Fruit fly (Drosophila melanogaster): ENCODE results near the gene DIP-beta.
A peak's percentile ranks its signal among the peaks of the same experiment; 100 is the strongest.

Gene DIP-beta

dm6 chrX:21388734-21389133 lies 68.8 kb downstream of the DIP-beta start, which contains the start of gene mst (continued):
- TF ChIP-seq Atf-2 (GFP tag; optimal IDR thresholded peaks at IDR 0.05) (no peak), CG12744 (GFP tag; optimal IDR thresholded peaks at IDR 0.05) (no peak), CG8765 (GFP tag; IDR thresholded peaks at IDR 0.05) (no peak), CG7556 (GFP tag; optimal IDR thresholded peaks at IDR 0.05) (no peak), CG17361 (GFP tag; IDR thresholded peaks at IDR 0.05) (no peak), CG13624 (GFP tag; optimal IDR thresholded peaks at IDR 0.05) (peak; percentile 76), crol (GFP tag; IDR thresholded peaks at IDR 0.05) (no peak), CG18619 (GFP tag; optimal IDR thresholded peaks at IDR 0.05) (no peak), CG6813 (GFP tag; optimal IDR thresholded peaks at IDR 0.05) (no peak), fd96Cb (tag; optimal IDR thresholded peaks at IDR 0.05) (no peak), lov (optimal IDR thresholded peaks at IDR 0.05) (no peak), lov (GFP tag; IDR thresholded peaks at IDR 0.05) (no peak), CrebB (tag; optimal IDR thresholded peaks at IDR 0.05) (no peak), Doc3 (GFP tag; IDR thresholded peaks at IDR 0.05; ENCODE audit: partially characterized antibody) (peak; percentile 58; the same call in 1 of the 3 replicates), CG16779 (GFP tag; IDR thresholded peaks at IDR 0.05) (no peak), otp (GFP tag; IDR thresholded peaks at IDR 0.05) (no peak), Opbp (GFP tag; IDR thresholded peaks at IDR 0.05; ENCODE audit: partially characterized antibody) (peak; percentile 59; the same call in 2 of the 3 replicates), slbo (GFP tag; IDR thresholded peaks at IDR 0.05) (no peak), CG15479 (GFP tag; optimal IDR thresholded peaks at IDR 0.05) (no peak), dan (GFP tag; IDR thresholded peaks at IDR 0.05) (no peak), CG16813 (GFP tag; IDR thresholded peaks at IDR 0.05; ENCODE audit: partially characterized antibody) (peak; percentile 62), Dek (tag; optimal IDR thresholded peaks at IDR 0.05) (no peak), vfl (GFP tag; optimal IDR thresholded peaks at IDR 0.05) (no peak), Dfd (GFP tag; optimal IDR thresholded peaks at IDR 0.05) (no peak), gcm2 (GFP tag; optimal IDR thresholded peaks at IDR 0.05) (no peak), p53 (GFP tag; optimal IDR thresholded peaks at IDR 0.05) (no peak), dmrt99B (tag; optimal IDR thresholded peaks at IDR 0.05) (no peak), tgo (GFP tag; IDR thresholded peaks at IDR 0.05) (no peak), zen (tag; optimal IDR thresholded peaks at IDR 0.05) (no peak), inv (GFP tag; IDR thresholded peaks at IDR 0.05; ENCODE audit: partially characterized antibody) (peak; percentile 38), Hey (tag; optimal IDR thresholded peaks at IDR 0.05) (no peak), unc-4 (GFP tag; IDR thresholded peaks at IDR 0.05; ENCODE audit: partially characterized antibody) (peak; percentile 64), tup (GFP tag; optimal IDR thresholded peaks at IDR 0.05) (no peak), D19A (tag; optimal IDR thresholded peaks at IDR 0.05) (peak; percentile 53), Gsc (GFP tag; IDR thresholded peaks at IDR 0.05) (no peak), CG6791 (GFP tag; IDR thresholded peaks at IDR 0.05; ENCODE audit: partially characterized antibody) (peak; percentile 40; the same call in 1 of the 3 replicates), fd64A (GFP tag; optimal IDR thresholded peaks at IDR 0.05) (no peak), CG18011 (GFP tag; optimal IDR thresholded peaks at IDR 0.05) (no peak), CG8478 (optimal IDR thresholded peaks at IDR 0.05) (no peak), CG32767 (GFP tag; IDR thresholded peaks at IDR 0.05) (no peak), CG17186 (GFP tag; optimal IDR thresholded peaks at IDR 0.05) (no peak), CG9797 (GFP tag; optimal IDR thresholded peaks at IDR 0.05) (no peak), CG12219 (GFP tag; optimal IDR thresholded peaks at IDR 0.05) (no peak), stwl (tag; optimal IDR thresholded peaks at IDR 0.05) (no peak), E2f1 (GFP tag; IDR thresholded peaks at IDR 0.05) (no peak), yki (optimal IDR thresholded peaks at IDR 0.05) (no peak), CHES-1-like (GFP tag; optimal IDR thresholded peaks at IDR 0.05) (no peak), nom (GFP tag; optimal IDR thresholded peaks at IDR 0.05) (no peak), ase (GFP tag; IDR thresholded peaks at IDR 0.05) (no peak), Drgx (GFP tag; IDR thresholded peaks at IDR 0.05) (no peak), sisA (GFP tag; IDR thresholded peaks at IDR 0.05) (no peak), org-1 (GFP tag; optimal IDR thresholded peaks at IDR 0.05) (no peak), CG11560 (tag; IDR thresholded peaks at IDR 0.05) (no peak)

Data from whole organism, embryonic.